In genomic region chrIV:5550676-5551184, ce11 we compare ENCODE assay signal across 7 worm cellular contexts.
TF ChIP-seq lines count a peak whose summit lies in the region.

TSS of gene ari-2 (plus strand) at chrIV:5551134.

TF ChIP-seq in whole organism, L1 larva, 84 proteins besides CTCF, POLR2A, EP300 and RAD21 (continues in another document):
- TF ChIP-seq snu-23 (GFP tag; optimal IDR thresholded peaks at IDR 0.05; lab: Kevin White, UChicago) (peak; percentile 4), nhr-90 (tag; optimal IDR thresholded peaks at IDR 0.05; lab: Kevin White, UChicago; ENCODE audit: poor library complexity) (no peak), nhr-11 (tag; optimal IDR thresholded peaks at IDR 0.05; lab: Kevin White, UChicago) (no peak), lin-14 (GFP tag; optimal IDR thresholded peaks at IDR 0.05; lab: Kevin White, UChicago) (peak; percentile 63), nhr-19 (GFP tag; conservative IDR thresholded peaks at IDR 0.05; lab: Robert Waterston, UW) (no peak), fkh-8 (tag; optimal IDR thresholded peaks at IDR 0.05; lab: Kevin White, UChicago) (peak; percentile 55), lin-15B (tag; optimal IDR thresholded peaks at IDR 0.05; lab: Kevin White, UChicago) (no peak), sup-37 (GFP tag; optimal IDR thresholded peaks at IDR 0.05; lab: Kevin White, UChicago) (no peak), elt-2 (tag; optimal IDR thresholded peaks at IDR 0.05; lab: Kevin White, UChicago) (no peak), aha-1 (tag; optimal IDR thresholded peaks at IDR 0.05; lab: Kevin White, UChicago) (no peak), nhr-28 (tag; optimal IDR thresholded peaks at IDR 0.05; lab: Kevin White, UChicago) (no peak), vab-15 (tag; optimal IDR thresholded peaks at IDR 0.05; lab: Kevin White, UChicago) (no peak), isw-1 (GFP tag; IDR thresholded peaks at IDR 0.05; lab: Robert Waterston, UW) (no peak)

TF ChIP-seq in whole organism, L2 larva, 48 proteins besides CTCF, POLR2A, EP300 and RAD21:
- TF ChIP-seq lin-13 (GFP tag; optimal IDR thresholded peaks at IDR 0.05; lab: Kevin White, UChicago) (no peak), F13H6.1 (tag; optimal IDR thresholded peaks at IDR 0.05; lab: Kevin White, UChicago) (peak; percentile 15), nhr-25 (tag; optimal IDR thresholded peaks at IDR 0.05; lab: Kevin White, UChicago) (peak; percentile 25), lsy-2 (tag; optimal IDR thresholded peaks at IDR 0.05; lab: Kevin White, UChicago) (peak in 1 of 2 experiments; percentile 43), nhr-77 (tag; optimal IDR thresholded peaks at IDR 0.05; lab: Kevin White, UChicago) (no peak)

TF ChIP-seq in whole organism, L3 larva, 47 proteins besides CTCF, POLR2A, EP300 and RAD21:
- TF ChIP-seq ama-1 (optimal IDR thresholded peaks at IDR 0.05; lab: Kevin White, UChicago) (peak; percentile 62), ztf-11 (tag; optimal IDR thresholded peaks at IDR 0.05; lab: Kevin White, UChicago) (no peak), nfya-1 (tag; optimal IDR thresholded peaks at IDR 0.05; lab: Kevin White, UChicago; ENCODE audit: insufficient read depth) (peak; percentile 36), pha-4 (tag; optimal IDR thresholded peaks at IDR 0.05; lab: Kevin White, UChicago) (peak; percentile 16), nhr-25 (tag; optimal IDR thresholded peaks at IDR 0.05; lab: Kevin White, UChicago) (peak; percentile 41)

TF ChIP-seq in whole organism, L4 larva, 104 proteins besides CTCF, POLR2A, EP300 and RAD21 (continues in another document):
- TF ChIP-seq hlh-30 (tag; optimal IDR thresholded peaks at IDR 0.05; lab: Kevin White, UChicago; ENCODE audit: insufficient read depth) (peak; percentile 5), nhr-77 (tag; optimal IDR thresholded peaks at IDR 0.05; lab: Kevin White, UChicago) (no peak), Y75B8A.6 (GFP tag; IDR thresholded peaks at IDR 0.05; lab: Robert Waterston, UW) (no peak), tra-1 (GFP tag; IDR thresholded peaks at IDR 0.05; lab: Robert Waterston, UW) (no peak), ceh-28 (tag; optimal IDR thresholded peaks at IDR 0.05; lab: Kevin White, UChicago) (no peak), lin-39 (tag; optimal IDR thresholded peaks at IDR 0.05; lab: Kevin White, UChicago) (no peak), unc-130 (GFP tag; optimal IDR thresholded peaks at IDR 0.05; lab: Kevin White, UChicago) (no peak), nhr-42 (GFP tag; IDR thresholded peaks at IDR 0.05; lab: Robert Waterston, UW) (no peak), lsy-2 (tag; optimal IDR thresholded peaks at IDR 0.05; lab: Kevin White, UChicago) (peak in 1 of 2 experiments; percentile 39), F44E2.7 (GFP tag; IDR thresholded peaks at IDR 0.05; lab: Robert Waterston, UW) (no peak), lin-38 (GFP tag; IDR thresholded peaks at IDR 0.05; lab: Robert Waterston, UW) (peak; percentile 39; the same call in 1 of the 2 replicates), ceh-82 (tag; optimal IDR thresholded peaks at IDR 0.05; lab: Kevin White, UChicago) (no peak), hmg-1.1 (GFP tag; IDR thresholded peaks at IDR 0.05; lab: Robert Waterston, UW) (peak; percentile 75), nhr-10 (tag; optimal IDR thresholded peaks at IDR 0.05; lab: Kevin White, UChicago) (no peak), unc-62 (GFP tag; optimal IDR thresholded peaks at IDR 0.05 in 1 of 2; lab: Kevin White, UChicago) (no peak), unc-62 (tag; optimal IDR thresholded peaks at IDR 0.05; lab: Kevin White, UChicago) (no peak), lin-15B (tag; optimal IDR thresholded peaks at IDR 0.05; lab: Kevin White, UChicago) (no peak), zfp-2 (tag; optimal IDR thresholded peaks at IDR 0.05; lab: Kevin White, UChicago) (no peak)

TF ChIP-seq in whole organism, late embryonic, 69 proteins besides CTCF, POLR2A, EP300 and RAD21:
- TF ChIP-seq pha-2 (tag; optimal IDR thresholded peaks at IDR 0.05; lab: Kevin White, UChicago) (no peak), ref-2 (tag; optimal IDR thresholded peaks at IDR 0.05; lab: Kevin White, UChicago) (no peak), nfya-1 (tag; optimal IDR thresholded peaks at IDR 0.05; lab: Kevin White, UChicago) (peak; percentile 33)

TF ChIP-seq in whole organism, mixed stage, embryonic, 35 proteins besides CTCF, POLR2A, EP300 and RAD21:
- TF ChIP-seq zip-8 (tag; optimal IDR thresholded peaks at IDR 0.05; lab: Kevin White, UChicago) (no peak), nhr-76 (tag; optimal IDR thresholded peaks at IDR 0.05; lab: Kevin White, UChicago) (no peak), lsy-2 (tag; optimal IDR thresholded peaks at IDR 0.05; lab: Kevin White, UChicago) (peak; percentile 12)

TF ChIP-seq in whole organism, young adult, 124 proteins besides CTCF, POLR2A, EP300 and RAD21:
- TF ChIP-seq ztf-3 (GFP tag; optimal IDR thresholded peaks at IDR 0.05; lab: Kevin White, UChicago) (no peak), egrh-3 (GFP tag; IDR thresholded peaks at IDR 0.05; lab: Robert Waterston, UW) (no peak), hmg-1.2 (GFP tag; IDR thresholded peaks at IDR 0.05; lab: Robert Waterston, UW) (peak; percentile 97), dpl-1 (GFP tag; optimal IDR thresholded peaks at IDR 0.05; lab: Kevin White, UChicago) (no peak), B0019.2 (GFP tag; conservative IDR thresholded peaks at IDR 0.05; lab: Robert Waterston, UW) (no peak), nhr-80 (tag; optimal IDR thresholded peaks at IDR 0.05; lab: Kevin White, UChicago) (peak; percentile 13), K11D2.4 (GFP tag; IDR thresholded peaks at IDR 0.05; lab: Robert Waterston, UW) (no peak), madf-3 (GFP tag; IDR thresholded peaks at IDR 0.05; lab: Robert Waterston, UW) (no peak), ztf-22 (GFP tag; optimal IDR thresholded peaks at IDR 0.05; lab: Kevin White, UChicago) (no peak), hrde-1 (tag; optimal IDR thresholded peaks at IDR 0.05; lab: Kevin White, UChicago; ENCODE audit: borderline replicate concordance) (no peak), let-607 (tag; optimal IDR thresholded peaks at IDR 0.05; lab: Kevin White, UChicago) (no peak), tlf-1 (GFP tag; optimal IDR thresholded peaks at IDR 0.05; lab: Kevin White, UChicago) (no peak), akir-1 (GFP tag; optimal IDR thresholded peaks at IDR 0.05; lab: Kevin White, UChicago) (no peak), cebp-1 (GFP tag; IDR thresholded peaks at IDR 0.05; lab: Robert Waterston, UW) (no peak), cebp-1 (tag; optimal IDR thresholded peaks at IDR 0.05; lab: Kevin White, UChicago) (peak; percentile 30), ztf-25 (GFP tag; IDR thresholded peaks at IDR 0.05; lab: Robert Waterston, UW) (no peak), lin-40 (tag; optimal IDR thresholded peaks at IDR 0.05; lab: Kevin White, UChicago) (peak; percentile 12)
